Fruit fly (Drosophila melanogaster): Measurements from ENCODE around the gene CG31798.

The CG31798 gene

DNA sequence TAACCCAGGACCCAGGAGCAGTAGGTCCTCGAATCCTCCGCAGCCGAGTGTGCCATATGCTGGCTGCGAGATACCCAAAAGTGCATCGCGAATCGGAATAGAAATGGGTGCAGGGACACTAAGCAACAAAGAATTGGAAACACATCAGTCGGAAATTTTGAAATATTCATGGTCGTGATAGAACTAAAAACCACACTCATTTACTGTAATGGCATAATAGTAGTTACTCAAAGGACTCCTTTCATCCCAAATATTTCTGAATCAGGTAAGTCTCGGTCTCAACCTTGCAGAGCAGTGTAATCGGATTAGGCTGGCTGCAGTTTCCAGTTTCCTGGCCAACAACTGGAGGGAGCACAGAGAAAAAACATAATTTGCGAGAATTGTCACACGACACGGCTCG lies 17.8 kb upstream of the CG31798 start:
- peak; percentile 32 for TF ChIP-seq Snoo (tag; optimal IDR thresholded peaks at IDR 0.05)
- peak; percentile 9 for TF ChIP-seq gl (tag; optimal IDR thresholded peaks at IDR 0.05)
- peak; percentile 56 for TF ChIP-seq CG9948 (tag; optimal IDR thresholded peaks at IDR 0.05)
- no peak for TF ChIP-seq rn (GFP tag; IDR thresholded peaks at IDR 0.05)
- TF ChIP-seq D1 (tag; optimal IDR thresholded peaks at IDR 0.05): no peak
- TF ChIP-seq CG15710 (tag; optimal IDR thresholded peaks at IDR 0.05): peak; percentile 52
- TF ChIP-seq fd96Ca (GFP tag; IDR thresholded peaks at IDR 0.05): peak; percentile 88
- peak; percentile 80 for TF ChIP-seq CG8301 (tag; optimal IDR thresholded peaks at IDR 0.05)
- no peak for TF ChIP-seq CG13204 (GFP tag; optimal IDR thresholded peaks at IDR 0.05)
- TF ChIP-seq CG8159 (tag; optimal IDR thresholded peaks at IDR 0.05): peak; percentile 70
- peak; percentile 84 for TF ChIP-seq CG14655 (GFP tag; optimal IDR thresholded peaks at IDR 0.05)
- TF ChIP-seq CG32121 (GFP tag; IDR thresholded peaks at IDR 0.05): peak; percentile 48
- peak; percentile 64 for TF ChIP-seq CG17806 (tag; optimal IDR thresholded peaks at IDR 0.05)
- peak; percentile 49 for TF ChIP-seq CG34367 (tag; optimal IDR thresholded peaks at IDR 0.05)
- no peak for TF ChIP-seq EcR (GFP tag; optimal IDR thresholded peaks at IDR 0.05)
- no peak for TF ChIP-seq CG10348 (GFP tag; IDR thresholded peaks at IDR 0.05)
- peak; percentile 67 for TF ChIP-seq Pif1A (GFP tag; optimal IDR thresholded peaks at IDR 0.05)
- peak; percentile 51 for TF ChIP-seq Pif1B (GFP tag; optimal IDR thresholded peaks at IDR 0.05)
- TF ChIP-seq CG12605 (GFP tag; IDR thresholded peaks at IDR 0.05): peak; percentile 70
- TF ChIP-seq CG4496 (GFP tag; IDR thresholded peaks at IDR 0.05): peak; percentile 81
- TF ChIP-seq Ets98B (GFP tag; IDR thresholded peaks at IDR 0.05): peak; percentile 82

DNA sequence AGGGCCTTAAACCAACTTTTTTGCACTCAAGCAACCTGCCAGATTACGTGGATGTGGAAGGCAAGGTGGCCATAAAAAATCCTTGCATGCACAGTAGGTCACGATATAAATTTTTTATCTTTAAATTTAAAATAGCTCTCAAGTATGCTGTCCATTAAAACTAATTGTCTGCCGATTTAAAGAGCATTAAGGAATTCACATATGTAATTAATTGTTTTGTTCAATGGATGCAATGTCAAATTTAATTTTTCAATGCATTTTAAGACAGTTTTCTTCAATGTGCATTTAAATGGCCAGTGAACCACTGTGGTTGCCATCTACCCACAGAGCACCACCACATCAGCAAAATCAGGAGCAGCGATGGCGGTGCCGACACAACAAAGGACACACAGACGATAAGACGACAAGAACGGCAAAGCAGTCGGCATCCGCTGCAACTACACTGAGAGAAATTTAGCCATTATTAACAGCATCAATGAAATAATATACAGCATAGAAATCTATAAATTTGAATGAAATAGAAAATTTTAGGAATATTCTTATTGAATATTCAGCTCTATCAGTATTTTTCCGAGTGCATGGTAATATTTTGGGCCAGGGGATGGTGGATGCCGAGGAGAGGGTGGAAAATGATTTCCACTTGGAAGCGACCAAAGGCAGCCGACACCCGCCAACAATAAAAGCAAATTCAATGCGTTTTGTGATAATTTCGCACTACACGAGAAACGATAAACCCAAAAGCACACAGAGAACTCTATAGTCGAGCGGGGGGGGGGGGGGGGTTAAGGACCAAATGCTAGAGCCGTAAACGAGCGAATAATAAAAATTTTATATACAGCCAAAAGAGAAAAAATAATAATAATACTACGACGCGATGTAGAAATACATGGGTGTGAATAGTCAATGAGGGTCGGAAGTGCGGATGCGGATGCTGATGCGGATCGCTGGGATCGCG lies 16.6 kb upstream of the CG31798 start:
- no peak for TF ChIP-seq Snoo (tag; optimal IDR thresholded peaks at IDR 0.05)
- TF ChIP-seq CG9948 (tag; optimal IDR thresholded peaks at IDR 0.05): peak; percentile 37
- no peak for TF ChIP-seq CG12605 (GFP tag; IDR thresholded peaks at IDR 0.05)
- peak; percentile 34 for TF ChIP-seq CG17806 (tag; optimal IDR thresholded peaks at IDR 0.05)
- no peak for TF ChIP-seq CG8301 (tag; optimal IDR thresholded peaks at IDR 0.05)
- peak; percentile 10 for TF ChIP-seq CG14655 (GFP tag; optimal IDR thresholded peaks at IDR 0.05)
- TF ChIP-seq CG8159 (tag; optimal IDR thresholded peaks at IDR 0.05): peak; percentile 55
- peak; percentile 21 for TF ChIP-seq CG34367 (tag; optimal IDR thresholded peaks at IDR 0.05)
- peak; percentile 32 for TF ChIP-seq CG15710 (tag; optimal IDR thresholded peaks at IDR 0.05)
- no peak for TF ChIP-seq CG32121 (GFP tag; IDR thresholded peaks at IDR 0.05)
- no peak for TF ChIP-seq CG10348 (GFP tag; IDR thresholded peaks at IDR 0.05)
- TF ChIP-seq Pif1A (GFP tag; optimal IDR thresholded peaks at IDR 0.05): peak; percentile 15
- TF ChIP-seq D1 (tag; optimal IDR thresholded peaks at IDR 0.05): no peak

DNA sequence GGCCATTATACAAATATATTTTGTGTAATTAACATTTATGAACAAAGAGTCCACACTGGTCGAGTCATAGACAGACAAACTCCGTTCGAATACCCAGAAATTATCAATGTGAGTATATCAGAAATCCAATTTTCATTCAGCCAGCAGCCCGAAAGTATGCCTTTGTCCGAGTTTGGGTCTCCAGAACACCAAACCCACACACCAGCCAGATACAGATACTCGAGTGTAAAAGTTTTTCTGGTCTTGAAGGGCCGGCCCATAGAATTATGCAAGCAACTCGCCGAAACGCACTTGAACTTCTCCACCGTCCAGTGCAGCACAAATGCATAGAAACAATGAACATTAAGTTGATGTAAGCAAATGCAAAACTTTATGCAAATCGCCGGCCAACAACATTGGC lies 15.3 kb upstream of the CG31798 start:
- no peak for TF ChIP-seq CG32121 (GFP tag; IDR thresholded peaks at IDR 0.05)
- no peak for TF ChIP-seq CG14655 (GFP tag; optimal IDR thresholded peaks at IDR 0.05)
- TF ChIP-seq rn (GFP tag; IDR thresholded peaks at IDR 0.05): no peak
- no peak for TF ChIP-seq fd96Ca (GFP tag; IDR thresholded peaks at IDR 0.05)
- no peak for TF ChIP-seq Pif1B (GFP tag; optimal IDR thresholded peaks at IDR 0.05)
- no peak for TF ChIP-seq gl (tag; optimal IDR thresholded peaks at IDR 0.05)
- no peak for TF ChIP-seq CG12605 (GFP tag; IDR thresholded peaks at IDR 0.05)
- no peak for TF ChIP-seq CG15710 (tag; optimal IDR thresholded peaks at IDR 0.05)
- TF ChIP-seq CG17806 (tag; optimal IDR thresholded peaks at IDR 0.05): no peak
- TF ChIP-seq CG4496 (GFP tag; IDR thresholded peaks at IDR 0.05): no peak
- no peak for TF ChIP-seq CG8159 (tag; optimal IDR thresholded peaks at IDR 0.05)
- no peak for TF ChIP-seq CG9948 (tag; optimal IDR thresholded peaks at IDR 0.05)

DNA sequence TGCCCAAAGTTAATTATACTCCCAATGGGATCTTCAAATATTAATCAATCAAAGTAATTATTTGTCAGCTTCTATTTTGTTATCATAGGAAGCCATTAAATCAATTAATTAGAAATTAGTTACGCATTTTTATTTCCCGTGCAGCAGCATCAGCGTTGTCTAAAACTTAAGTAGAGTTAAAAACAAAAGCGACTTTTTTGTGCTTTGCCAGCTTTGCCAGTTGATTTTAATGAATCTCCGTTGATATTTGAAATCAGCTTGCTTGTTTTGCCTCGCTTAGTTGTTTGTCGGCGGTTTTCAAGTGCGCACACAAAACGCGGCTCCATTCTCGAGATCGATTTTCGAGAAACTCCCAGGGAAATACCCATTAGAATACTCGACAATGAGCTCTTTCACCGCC lies 13.3 kb upstream of the CG31798 start, which contains the start of gene CG17350:
CG17350 (plus strand) TSS at position 301 of the 400 bp plus-strand sequence.
- TF ChIP-seq Pif1A (GFP tag; optimal IDR thresholded peaks at IDR 0.05) (no peak), CG12605 (GFP tag; IDR thresholded peaks at IDR 0.05) (no peak)

DNA sequence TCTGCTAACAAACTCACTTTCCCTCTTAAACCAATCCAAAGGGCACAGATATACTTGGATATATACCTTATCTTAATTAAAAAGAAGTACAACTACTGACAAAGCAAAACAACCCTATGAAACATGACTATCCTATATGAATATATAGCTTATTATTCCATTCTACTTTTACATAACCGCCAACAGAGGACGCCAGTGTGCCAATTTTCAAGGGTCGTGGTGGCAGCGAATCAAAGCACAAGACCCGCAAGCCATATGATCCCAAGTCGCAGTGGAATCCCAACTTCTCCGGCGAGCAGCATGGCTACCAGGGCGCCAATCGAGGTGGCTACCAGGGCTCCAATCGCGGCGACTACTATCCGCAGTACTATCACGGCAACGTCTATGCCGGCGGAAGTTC lies 11.6 kb upstream of the CG31798 start:
- TF ChIP-seq CG34367 (tag; optimal IDR thresholded peaks at IDR 0.05) (no peak), Pif1B (GFP tag; optimal IDR thresholded peaks at IDR 0.05) (no peak), CG32121 (GFP tag; IDR thresholded peaks at IDR 0.05) (no peak), CG14655 (GFP tag; optimal IDR thresholded peaks at IDR 0.05) (no peak), CG8301 (tag; optimal IDR thresholded peaks at IDR 0.05) (no peak), CG10348 (GFP tag; IDR thresholded peaks at IDR 0.05) (no peak), Snoo (tag; optimal IDR thresholded peaks at IDR 0.05) (no peak), CG17806 (tag; optimal IDR thresholded peaks at IDR 0.05) (no peak), rn (GFP tag; IDR thresholded peaks at IDR 0.05) (no peak), CG13204 (GFP tag; optimal IDR thresholded peaks at IDR 0.05) (no peak), CG9948 (tag; optimal IDR thresholded peaks at IDR 0.05) (no peak)

DNA sequence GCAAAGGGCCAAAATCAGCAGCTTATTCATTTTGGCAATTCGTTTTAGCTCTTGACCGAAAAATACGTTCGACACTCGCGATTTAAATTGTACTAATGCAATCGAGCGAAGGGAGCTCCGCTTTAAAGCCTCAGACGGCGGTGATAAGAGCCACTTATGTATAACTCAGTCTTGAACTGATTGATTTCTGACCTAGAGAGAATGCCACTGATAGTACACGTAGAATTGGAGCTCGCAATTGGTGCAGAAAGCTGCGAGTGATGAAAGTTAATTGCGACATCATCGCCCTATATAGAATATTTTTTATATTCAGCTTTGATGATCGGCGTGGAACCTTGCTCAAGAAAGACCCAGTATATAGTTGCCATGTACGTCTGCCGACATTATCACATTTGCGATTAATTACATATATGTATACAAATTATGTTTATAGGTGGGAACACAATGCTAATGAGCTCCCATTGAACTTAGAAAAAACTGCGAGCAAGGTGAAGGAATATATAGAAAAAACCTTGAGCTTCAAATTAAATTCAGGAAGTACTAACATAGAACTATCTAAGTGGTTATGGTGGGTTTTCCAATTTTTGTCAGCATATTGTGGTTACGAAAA lies 7.7 kb upstream of the CG31798 start, which contains the start of gene fon:
fon (minus strand) TSS at position 100 of the 610 bp plus-strand sequence.
- no peak for TF ChIP-seq D1 (tag; optimal IDR thresholded peaks at IDR 0.05)
- TF ChIP-seq CG8301 (tag; optimal IDR thresholded peaks at IDR 0.05): no peak

Data from whole organism, pupa.